Worm (Caenorhabditis elegans): ENCODE results near the gene fbxa-85.

Gene fbxa-85

ce11 chrV:17217690-17218089 is 41.3 kb upstream of the fbxa-85 start, which contains the start of gene srbc-62:
srbc-62 (plus strand) TSS chrV:17217990.
- TF ChIP-seq nhr-237 (tag; optimal IDR thresholded peaks at IDR 0.05) (no peak), unc-39 (tag; optimal IDR thresholded peaks at IDR 0.05) (no peak), lsy-12 (tag; optimal IDR thresholded peaks at IDR 0.05) (no peak), pqm-1 (tag; optimal IDR thresholded peaks at IDR 0.05) (no peak), ceh-16 (tag; optimal IDR thresholded peaks at IDR 0.05) (no peak), zag-1 (tag; optimal IDR thresholded peaks at IDR 0.05) (no peak), egl-5 (tag; optimal IDR thresholded peaks at IDR 0.05) (no peak), ztf-11 (tag; optimal IDR thresholded peaks at IDR 0.05) (no peak), nhr-76 (tag; optimal IDR thresholded peaks at IDR 0.05) (no peak), mdl-1 (tag; optimal IDR thresholded peaks at IDR 0.05) (no peak), ztf-4 (tag; optimal IDR thresholded peaks at IDR 0.05) (no peak), eor-1 (tag; optimal IDR thresholded peaks at IDR 0.05) (no peak), elt-3 (tag; optimal IDR thresholded peaks at IDR 0.05) (no peak), daf-12 (tag; optimal IDR thresholded peaks at IDR 0.05) (no peak), unc-62 (GFP tag; optimal IDR thresholded peaks at IDR 0.05) (no peak), lin-15B (tag; optimal IDR thresholded peaks at IDR 0.05) (no peak), aly-2 (tag; optimal IDR thresholded peaks at IDR 0.05) (no peak), ceh-9 (tag; optimal IDR thresholded peaks at IDR 0.05) (no peak), hmg-11 (tag; optimal IDR thresholded peaks at IDR 0.05) (no peak)

ce11 chrV:17220345-17220744 is 38.6 kb upstream of the fbxa-85 start, which contains the start of gene srh-109:
srh-109 (minus strand) TSS chrV:17220445.
- TF ChIP-seq ceh-9 (tag; optimal IDR thresholded peaks at IDR 0.05): no peak

DNA sequence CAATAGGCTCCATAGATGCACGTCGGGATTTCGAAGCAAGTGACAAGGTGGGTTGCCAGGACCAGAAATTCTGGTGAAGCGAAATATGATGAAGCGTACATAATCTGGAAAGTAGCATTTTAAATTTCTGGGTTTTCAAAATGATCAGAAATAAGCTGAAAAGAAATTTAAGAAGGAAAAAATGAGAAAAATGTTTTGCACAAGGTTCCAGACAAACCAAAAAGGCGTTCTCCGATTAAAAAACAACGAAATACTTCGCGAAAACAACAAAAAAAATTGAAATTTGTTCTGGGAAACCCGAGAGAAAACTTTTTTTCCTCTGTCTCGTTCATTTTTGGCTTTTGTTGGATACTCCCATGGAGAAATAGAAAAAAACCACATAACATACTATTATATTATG is 35.7 kb upstream of the fbxa-85 start, which contains the start of gene srh-252:
Gene srh-252 (minus strand): TSS at position 101 of the 400 bp plus-strand sequence.
- TF ChIP-seq ztf-11 (tag; optimal IDR thresholded peaks at IDR 0.05) (no peak), pha-4 (tag; optimal IDR thresholded peaks at IDR 0.05) (no peak), egl-27 (tag; optimal IDR thresholded peaks at IDR 0.05) (no peak), nhr-76 (tag; optimal IDR thresholded peaks at IDR 0.05) (no peak), skn-1 (tag; optimal IDR thresholded peaks at IDR 0.05) (no peak), ceh-28 (tag; optimal IDR thresholded peaks at IDR 0.05) (no peak), nhr-12 (tag; optimal IDR thresholded peaks at IDR 0.05) (no peak), snpc-4 (tag; optimal IDR thresholded peaks at IDR 0.05) (no peak), eor-1 (tag; optimal IDR thresholded peaks at IDR 0.05) (no peak), R02D3.7 (tag; optimal IDR thresholded peaks at IDR 0.05) (no peak), nhr-28 (tag; optimal IDR thresholded peaks at IDR 0.05) (no peak), mdl-1 (tag; optimal IDR thresholded peaks at IDR 0.05) (no peak), ceh-16 (tag; optimal IDR thresholded peaks at IDR 0.05) (no peak), hmg-11 (tag; optimal IDR thresholded peaks at IDR 0.05) (no peak), nhr-77 (tag; optimal IDR thresholded peaks at IDR 0.05) (no peak), nfya-1 (tag; optimal IDR thresholded peaks at IDR 0.05; ENCODE audit: insufficient read depth) (no peak)

ce11 chrV:17225389-17225788 is 33.6 kb upstream of the fbxa-85 start, which contains the start of gene scl-25:
scl-25 (plus strand) TSS chrV:17225689.
- no peak for TF ChIP-seq sea-2 (GFP tag; optimal IDR thresholded peaks at IDR 0.05)
- no peak for TF ChIP-seq lin-15B (tag; optimal IDR thresholded peaks at IDR 0.05)
- no peak for TF ChIP-seq ceh-9 (tag; optimal IDR thresholded peaks at IDR 0.05)
- no peak for TF ChIP-seq unc-62 (GFP tag; optimal IDR thresholded peaks at IDR 0.05)
- no peak for TF ChIP-seq nhr-12 (tag; optimal IDR thresholded peaks at IDR 0.05)
- TF ChIP-seq eor-1 (tag; optimal IDR thresholded peaks at IDR 0.05): no peak
- TF ChIP-seq nhr-11 (tag; optimal IDR thresholded peaks at IDR 0.05): no peak
- TF ChIP-seq pqm-1 (tag; optimal IDR thresholded peaks at IDR 0.05): no peak

DNA sequence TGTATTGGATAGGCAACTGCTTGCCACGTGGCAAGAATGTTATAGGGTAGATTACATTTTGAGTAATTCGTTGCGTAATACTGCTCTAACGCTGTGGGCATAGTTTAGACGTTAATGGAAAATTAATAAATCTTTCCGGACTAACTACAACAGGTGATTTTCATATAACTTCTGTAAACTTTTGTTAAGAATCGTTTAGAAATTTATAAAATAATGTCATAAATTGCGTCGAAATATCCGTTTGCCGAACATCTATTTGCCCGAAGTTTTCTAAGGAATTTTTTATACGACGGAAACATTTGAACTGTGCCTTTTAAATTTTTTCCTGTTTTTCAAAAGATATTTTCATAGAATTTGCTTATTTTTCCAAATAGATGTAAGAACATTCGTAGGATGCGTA is 32.8 kb upstream of the fbxa-85 start, which contains the start of gene srh-112:
Gene srh-112 (minus strand): TSS at position 101 of the 400 bp plus-strand sequence.
- TF ChIP-seq nfya-1 (tag; optimal IDR thresholded peaks at IDR 0.05; ENCODE audit: insufficient read depth): no peak
- no peak for TF ChIP-seq fkh-2 (tag; optimal IDR thresholded peaks at IDR 0.05)
- no peak for TF ChIP-seq sea-2 (GFP tag; optimal IDR thresholded peaks at IDR 0.05)
- no peak for TF ChIP-seq nhr-67 (tag; optimal IDR thresholded peaks at IDR 0.05)
- no peak for TF ChIP-seq egl-27 (tag; optimal IDR thresholded peaks at IDR 0.05)
- TF ChIP-seq nhr-23 (tag; optimal IDR thresholded peaks at IDR 0.05): no peak
- TF ChIP-seq ceh-9 (tag; optimal IDR thresholded peaks at IDR 0.05): no peak
- TF ChIP-seq snpc-4 (tag; optimal IDR thresholded peaks at IDR 0.05): no peak
- no peak for TF ChIP-seq jun-1 (tag; optimal IDR thresholded peaks at IDR 0.05)
